Worm (Caenorhabditis elegans) whole organism, mixed stage, embryonic: Measurements from ENCODE around the gene gtf-2F1.

Experiments used
- blmp-1 ChIP-seq: fragments of 150-350 bp; optimal IDR thresholded peaks from 2 replicates; lab custom pipeline; 2014; ENCODE audit warnings: missing biosample characterization, missing genetic modification characterization
- ceh-43 ChIP-seq: fragments of 200-800 bp; sonication (Bioruptor generic); optimal IDR thresholded peaks from 2 replicates; lab custom pipeline; 2018; ENCODE audit warnings: mild to moderate bottlenecking, missing genetic modification characterization, moderate library complexity, missing compliant biosample characterization
- ces-1 ChIP-seq: fragments of 150-350 bp; optimal IDR thresholded peaks from 2 replicates; lab custom pipeline; 2014; ENCODE audit warnings: missing biosample characterization, missing genetic modification reagents, missing genetic modification characterization
- elt-1 ChIP-seq: sonication (generic microtip); optimal IDR thresholded peaks from 2 replicates; lab custom pipeline; 2017; ENCODE audit warnings: missing genetic modification characterization, mild to moderate bottlenecking, missing compliant biosample characterization, antibody characterized with exemption, moderate library complexity, borderline replicate concordance; ENCODE audit not compliant: insufficient read depth
- elt-3 ChIP-seq: fragments of 150-350 bp; optimal IDR thresholded peaks from 2 replicates; lab custom pipeline; 2014; ENCODE audit warnings: missing biosample characterization, missing genetic modification characterization
- mab-5 ChIP-seq: fragments of 150-350 bp; optimal IDR thresholded peaks from 2 replicates; lab custom pipeline; 2014; ENCODE audit warnings: missing biosample characterization, missing genetic modification characterization
- nhr-12 ChIP-seq: fragments of 150-350 bp; optimal IDR thresholded peaks from 2 replicates; lab custom pipeline; 2014; ENCODE audit warnings: missing biosample characterization, missing genetic modification characterization
- nhr-237 ChIP-seq: fragments of 150-350 bp; optimal IDR thresholded peaks from 2 replicates; lab custom pipeline; 2014; ENCODE audit warnings: missing biosample characterization, missing genetic modification characterization
- nhr-76 ChIP-seq: sonication (generic microtip); optimal IDR thresholded peaks from 2 replicates; lab custom pipeline; 2017; ENCODE audit warnings: missing biosample characterization, missing genetic modification characterization
- pha-4 ChIP-seq: fragments of 150-350 bp; optimal IDR thresholded peaks from 2 replicates; lab custom pipeline; 2018; ENCODE audit warnings: missing biosample characterization, missing genetic modification reagents, missing genetic modification characterization
- snpc-4 ChIP-seq: fragments of 150-350 bp; optimal IDR thresholded peaks from 2 replicates; lab custom pipeline; 2014; ENCODE audit warnings: missing biosample characterization, missing genetic modification characterization
- unc-120 ChIP-seq: sonication (generic microtip); optimal IDR thresholded peaks from 2 replicates; lab custom pipeline; 2017; ENCODE audit warnings: missing genetic modification characterization, missing compliant biosample characterization; ENCODE audit not compliant: poor library complexity, severe bottlenecking
- unc-39 ChIP-seq: fragments of 150-350 bp; optimal IDR thresholded peaks from 2 replicates; lab custom pipeline; 2014; ENCODE audit warnings: missing biosample characterization, missing genetic modification characterization
- unc-62 ChIP-seq: fragments of 150-350 bp; optimal IDR thresholded peaks from 2 replicates; lab custom pipeline; 2014; ENCODE audit warnings: missing biosample characterization, missing genetic modification reagents, missing genetic modification characterization

- no peak for TF ChIP-seq unc-120 (tag; lab: Kevin White, UChicago)
- no peak for TF ChIP-seq snpc-4 (tag; lab: Kevin White, UChicago)
- no peak for TF ChIP-seq unc-62 (GFP tag; lab: Kevin White, UChicago)
- TF ChIP-seq pha-4 (tag; lab: Kevin White, UChicago): no peak
- TF ChIP-seq elt-1 (tag; lab: Kevin White, UChicago): no peak
- no peak for TF ChIP-seq nhr-76 (tag; lab: Kevin White, UChicago)
- TF ChIP-seq unc-39 (tag; lab: Kevin White, UChicago): no peak
- TF ChIP-seq mab-5: no peak
- no peak for TF ChIP-seq nhr-12 (tag; lab: Kevin White, UChicago)
- no peak for TF ChIP-seq elt-3 (tag; lab: Kevin White, UChicago)
- no peak for TF ChIP-seq ces-1 (GFP tag; lab: Kevin White, UChicago)
- no peak for TF ChIP-seq ceh-43 (GFP tag; lab: Kevin White, UChicago)
- no peak for TF ChIP-seq blmp-1 (tag; lab: Kevin White, UChicago)
- TF ChIP-seq nhr-237 (tag; lab: Kevin White, UChicago): no peak
These were observed 14.5 kb upstream of the gtf-2F1 start for ce11 chrII:4286921-4287320.
